Fruit fly (Drosophila melanogaster): Measurements from ENCODE around the gene Atg4a.

dm6 chr2L:1049361-1049760 is 31.4 kb upstream of the Atg4a start:
- no peak for TF ChIP-seq psq (optimal IDR thresholded peaks at IDR 0.05)
- no peak for TF ChIP-seq EcR (GFP tag; optimal IDR thresholded peaks at IDR 0.05)
- TF ChIP-seq pan (optimal IDR thresholded peaks at IDR 0.05) = no peak
- TF ChIP-seq Dll (optimal IDR thresholded peaks at IDR 0.05) = no peak
- TF ChIP-seq usp (GFP tag; optimal IDR thresholded peaks at IDR 0.05) = no peak
- no peak for TF ChIP-seq CG8478 (optimal IDR thresholded peaks at IDR 0.05)

All from whole organism.